Worm (Caenorhabditis elegans): Measurements from ENCODE around the gene K07E3.9.

The K07E3.9 gene

ce11 chrX:8154374-8154836, 46.4 kb downstream of the K07E3.9 start (continued):
- peak; percentile 55 for TF ChIP-seq F23B12.7 (tag; optimal IDR thresholded peaks at IDR 0.05; ENCODE audit: insufficient read depth)
- peak; percentile 29 for TF ChIP-seq B0035.1 (tag; optimal IDR thresholded peaks at IDR 0.05)
- TF ChIP-seq nhr-90 (tag; optimal IDR thresholded peaks at IDR 0.05), result peak; percentile 58
- peak; percentile 43 for TF ChIP-seq snpc-4 (GFP tag; optimal IDR thresholded peaks at IDR 0.05)
- TF ChIP-seq snpc-4 (tag; optimal IDR thresholded peaks at IDR 0.05), result peak in 3 of 4 experiments; percentile 3 to 53 (median 14)
- TF ChIP-seq ztf-18 (tag; optimal IDR thresholded peaks at IDR 0.05), result peak; percentile 61
- TF ChIP-seq ztf-22 (GFP tag; optimal IDR thresholded peaks at IDR 0.05), result peak; percentile 47
- TF ChIP-seq rec-8 (tag; optimal IDR thresholded peaks at IDR 0.05), result peak in 1 of 2 experiments; percentile 62
- 0 out of 2 replicates have a peak, but pooled peaks have one; percentile 32 for TF ChIP-seq aptf-3 (GFP tag; IDR thresholded peaks at IDR 0.05)
- peak; percentile 73; the same call in 1 of the 2 replicates for TF ChIP-seq lin-26 (GFP tag; IDR thresholded peaks at IDR 0.05)
- peak; percentile 53 for TF ChIP-seq hmg-1.2 (GFP tag; IDR thresholded peaks at IDR 0.05)

ce11 chrX:8155447-8155877, 47.4 kb downstream of the K07E3.9 start:
- TF ChIP-seq rpc-1 (optimal IDR thresholded peaks at IDR 0.05) (peak; percentile 51), rpc-1 (tag; optimal IDR thresholded peaks at IDR 0.05) (peak; percentile 84), lin-54 (GFP tag; optimal IDR thresholded peaks at IDR 0.05) (peak; percentile 6), ceh-100 (GFP tag; IDR thresholded peaks at IDR 0.05) (0 out of 2 replicates have a peak, but pooled peaks have one; percentile 18), lin-40 (tag; optimal IDR thresholded peaks at IDR 0.05) (peak; percentile 3), hmg-20 (GFP tag; IDR thresholded peaks at IDR 0.05) (peak; percentile 56; the same call in 1 of the 2 replicates), ztf-18 (tag; optimal IDR thresholded peaks at IDR 0.05) (peak; percentile 24), ceh-40 (GFP tag; IDR thresholded peaks at IDR 0.05) (0 out of 2 replicates have a peak, but pooled peaks have one; percentile 12), ztf-25 (GFP tag; IDR thresholded peaks at IDR 0.05) (peak; percentile 52; the same call in 1 of the 2 replicates), die-1 (tag; optimal IDR thresholded peaks at IDR 0.05) (peak; percentile 63), dox-1 (GFP tag; IDR thresholded peaks at IDR 0.05) (peak; percentile 53; the same call in 1 of the 2 replicates), K11D2.4 (GFP tag; IDR thresholded peaks at IDR 0.05) (0 out of 2 replicates have a peak, but pooled peaks have one; percentile 13), Y53G8AR.9 (GFP tag; conservative IDR thresholded peaks at IDR 0.05) (peak; percentile 66; the same call in 1 of the 2 replicates), ceh-58 (GFP tag; IDR thresholded peaks at IDR 0.05) (0 out of 2 replicates have a peak, but pooled peaks have one; percentile 61), D2030.7 (GFP tag; IDR thresholded peaks at IDR 0.05) (peak; percentile 65), mxl-1 (tag; optimal IDR thresholded peaks at IDR 0.05) (peak; percentile 3), madf-6 (GFP tag; IDR thresholded peaks at IDR 0.05) (peak; percentile 15; the same call in 1 of the 2 replicates), ZK185.1 (tag; optimal IDR thresholded peaks at IDR 0.05; ENCODE audit: poor library complexity, severe bottlenecking) (peak; percentile 53), snpc-4 (GFP tag; optimal IDR thresholded peaks at IDR 0.05) (peak; percentile 26), snpc-4 (tag; optimal IDR thresholded peaks at IDR 0.05) (peak in 2 of 4 experiments; percentile 30 to 43), lir-1 (GFP tag; conservative IDR thresholded peaks at IDR 0.05) (0 out of 2 replicates have a peak, but pooled peaks have one; percentile 8), Y56A3A.18 (GFP tag; IDR thresholded peaks at IDR 0.05) (0 out of 2 replicates have a peak, but pooled peaks have one; percentile 74), lin-26 (GFP tag; IDR thresholded peaks at IDR 0.05) (peak; percentile 67), snpc-3.4 (tag; optimal IDR thresholded peaks at IDR 0.05) (peak; percentile 24), nhr-90 (tag; optimal IDR thresholded peaks at IDR 0.05) (peak; percentile 5), tbp1 (GFP tag; optimal IDR thresholded peaks at IDR 0.05) (peak; percentile 84), ceh-27 (GFP tag; optimal IDR thresholded peaks at IDR 0.05) (peak; percentile 7), B0261.1 (tag; optimal IDR thresholded peaks at IDR 0.05) (peak; percentile 80), hmg-1.2 (GFP tag; IDR thresholded peaks at IDR 0.05) (peak; percentile 45), pbrm-1 (GFP tag; IDR thresholded peaks at IDR 0.05) (peak; percentile 61), nfyb-1 (GFP tag; IDR thresholded peaks at IDR 0.05) (0 out of 2 replicates have a peak, but pooled peaks have one; percentile 18)

Measured in whole organism, young adult.